Fruit fly (Drosophila melanogaster) whole organism, embryonic: ENCODE results near the gene HIPP1.
A peak's percentile ranks its signal among the peaks of the same experiment; 100 is the strongest.

Experiments used
- CG10267 ChIP-seq: fragments of 200-800 bp; sonication (Bioruptor generic); optimal IDR thresholded peaks from 2 replicates; lab custom pipeline; 2018; ENCODE audit warnings: missing biosample characterization, mild to moderate bottlenecking, missing genetic modification characterization, moderate library complexity
- CG10431 ChIP-seq: fragments of 200-800 bp; sonication (Bioruptor generic); optimal IDR thresholded peaks from 3 replicates; lab custom pipeline; 2018; ENCODE audit warnings: missing biosample characterization, mild to moderate bottlenecking, missing genetic modification characterization
- CG10979 ChIP-seq: fragments of 200-800 bp; sonication (Bioruptor generic); optimal IDR thresholded peaks from 2 replicates; lab custom pipeline; 2018; ENCODE audit warnings: missing biosample characterization, mild to moderate bottlenecking, missing genetic modification characterization, moderate library complexity
- CG12219 ChIP-seq: fragments of 200-800 bp; sonication (Bioruptor generic); optimal IDR thresholded peaks from 3 replicates; lab custom pipeline; 2018; ENCODE audit warnings: missing biosample characterization, mild to moderate bottlenecking, missing genetic modification characterization
- CG1233 ChIP-seq: fragments of 200-800 bp; sonication (Bioruptor generic); optimal IDR thresholded peaks from 4 replicates; lab custom pipeline; 2018; ENCODE audit warnings: missing biosample characterization, mild to moderate bottlenecking, missing genetic modification characterization
- CG13296 ChIP-seq: fragments of 200-800 bp; sonication (Bioruptor generic); optimal IDR thresholded peaks from 3 replicates; lab custom pipeline; 2018; ENCODE audit warnings: missing biosample characterization, mild to moderate bottlenecking, missing genetic modification characterization
- CG15696 ChIP-seq: fragments of 200-800 bp; sonication (Bioruptor generic); optimal IDR thresholded peaks from 2 replicates; lab custom pipeline; 2019; ENCODE audit warnings: missing biosample characterization, mild to moderate bottlenecking, missing genetic modification characterization, moderate library complexity
- CG1602 ChIP-seq: fragments of 200-800 bp; sonication (Bioruptor generic); optimal IDR thresholded peaks from 3 replicates; lab custom pipeline; 2016; ENCODE audit warnings: missing biosample characterization, missing genetic modification characterization
- CG17829 ChIP-seq: fragments of 200-800 bp; optimal IDR thresholded peaks from 2 replicates; lab custom pipeline; 2019; ENCODE audit warnings: missing biosample characterization, mild to moderate bottlenecking, missing genetic modification characterization, moderate library complexity
- CG30020 ChIP-seq: fragments of 200-800 bp; optimal IDR thresholded peaks from 2 replicates; lab custom pipeline; 2019; ENCODE audit warnings: missing biosample characterization, mild to moderate bottlenecking, missing genetic modification characterization, moderate library complexity
- CG3065 ChIP-seq: fragments of 200-800 bp; sonication (Bioruptor generic); optimal IDR thresholded peaks from 2 replicates; lab custom pipeline; 2016; ENCODE audit warnings: missing biosample characterization, missing genetic modification characterization
- CG33557 ChIP-seq: fragments of 200-800 bp; sonication (Bioruptor generic); optimal IDR thresholded peaks from 2 replicates; lab custom pipeline; 2019; ENCODE audit warnings: missing biosample characterization, mild to moderate bottlenecking, missing genetic modification characterization, moderate library complexity
- CG4424 ChIP-seq: fragments of 200-800 bp; sonication (Bioruptor generic); optimal IDR thresholded peaks from 3 replicates; lab custom pipeline; 2016; ENCODE audit warnings: missing biosample characterization, missing genetic modification characterization
- CG7271 ChIP-seq: fragments of 200-800 bp; sonication (Bioruptor generic); optimal IDR thresholded peaks from 2 replicates; lab custom pipeline; 2018; ENCODE audit warnings: missing biosample characterization, mild to moderate bottlenecking, missing genetic modification characterization, moderate library complexity
- CG7928 ChIP-seq: fragments of 200-800 bp; sonication (Bioruptor generic); optimal IDR thresholded peaks from 2 replicates; lab custom pipeline; 2017; ENCODE audit warnings: missing biosample characterization, mild to moderate bottlenecking, missing genetic modification characterization
- CG8388 ChIP-seq: fragments of 200-800 bp; sonication (Bioruptor generic); optimal IDR thresholded peaks from 2 replicates; lab custom pipeline; 2019; ENCODE audit warnings: missing biosample characterization, mild to moderate bottlenecking, missing genetic modification characterization, moderate library complexity
- CoRest ChIP-seq: fragments of 200-800 bp; sonication (Bioruptor generic); optimal IDR thresholded peaks from 3 replicates; lab custom pipeline; 2018; ENCODE audit warnings: missing biosample characterization, mild to moderate bottlenecking, missing genetic modification characterization, moderate library complexity
- Ets65A ChIP-seq: fragments of 200-800 bp; sonication (Bioruptor generic); peaks from one replicate; lab custom pipeline; 2016; ENCODE audit warnings: missing biosample characterization, missing genetic modification characterization
- HLHmδ ChIP-seq: fragments of 200-800 bp; sonication (Bioruptor generic); optimal IDR thresholded peaks from 2 replicates; lab custom pipeline; 2018; ENCODE audit warnings: missing biosample characterization, mild to moderate bottlenecking, missing genetic modification characterization, moderate library complexity
- Jarid2 ChIP-seq: fragments of 200-800 bp; sonication (Bioruptor generic); optimal IDR thresholded peaks from 3 replicates; lab custom pipeline; 2017; ENCODE audit warnings: mild to moderate bottlenecking, missing biosample characterization, missing genetic modification reagents, missing genetic modification characterization
- Kr ChIP-seq: fragments of 200-800 bp; sonication (Bioruptor generic); optimal IDR thresholded peaks from 2 replicates; lab custom pipeline; 2017; ENCODE audit warnings: missing biosample characterization, mild to moderate bottlenecking, missing genetic modification characterization
- MTF-1 ChIP-seq: fragments of 200-800 bp; sonication (Bioruptor generic); optimal IDR thresholded peaks from 2 replicates; lab custom pipeline; 2018; ENCODE audit warnings: missing biosample characterization, mild to moderate bottlenecking, missing genetic modification characterization, borderline replicate concordance
- Med ChIP-seq: fragments of 200-800 bp; sonication (Bioruptor generic); peaks from one replicate; lab custom pipeline; 2016; ENCODE audit warnings: missing biosample characterization, missing genetic modification characterization, mild to moderate bottlenecking, inconsistent platforms, moderate library complexity
- Mrtf ChIP-seq: fragments of 200-800 bp; sonication (Bioruptor generic); IDR thresholded peaks from 3 replicates; pipeline ENCODE4 v1.3.6; 2022; ENCODE audit warnings: missing biosample characterization, missing genetic modification characterization
- Nf-YA ChIP-seq: fragments of 200-800 bp; sonication (Bioruptor generic); IDR thresholded peaks from 2 replicates; pipeline ENCODE4 v1.3.6; 2022; ENCODE audit warnings: missing biosample characterization, missing genetic modification characterization
- Ptx1 ChIP-seq: fragments of 200-800 bp; sonication (Bioruptor generic); IDR thresholded peaks from 2 replicates; pipeline ENCODE4 v1.3.6; 2022; ENCODE audit warnings: missing biosample characterization, missing genetic modification characterization
- Vsx1 ChIP-seq: fragments of 200-800 bp; sonication (Bioruptor generic); optimal IDR thresholded peaks from 2 replicates; lab custom pipeline; 2017; ENCODE audit warnings: missing biosample characterization, mild to moderate bottlenecking, missing genetic modification characterization, missing genetic modification reagents
- ac ChIP-seq: fragments of 200-800 bp; sonication (Bioruptor generic); optimal IDR thresholded peaks from 3 replicates; lab custom pipeline; 2017; ENCODE audit warnings: missing biosample characterization, mild to moderate bottlenecking, missing genetic modification characterization
- br ChIP-seq: fragments of >200 bp; optimal IDR thresholded peaks from 2 replicates; lab custom pipeline; 2017
- caup ChIP-seq: fragments of 200-800 bp; sonication (Bioruptor generic); optimal IDR thresholded peaks from 3 replicates; lab custom pipeline; 2017; ENCODE audit warnings: missing biosample characterization, mild to moderate bottlenecking, missing genetic modification characterization, moderate library complexity; ENCODE audit not compliant: severe bottlenecking
- ci ChIP-seq: fragments of 200-800 bp; sonication (Bioruptor generic); IDR thresholded peaks from 3 replicates; pipeline ENCODE4 v1.3.6; 2022; ENCODE audit warnings: missing biosample characterization, missing genetic modification characterization
- dmrt11E ChIP-seq: fragments of 200-800 bp; sonication (Bioruptor generic); optimal IDR thresholded peaks from 3 replicates; lab custom pipeline; 2018; ENCODE audit warnings: missing biosample characterization, mild to moderate bottlenecking, missing genetic modification characterization, moderate library complexity
- fru ChIP-seq: fragments of >200 bp; optimal IDR thresholded peaks from 2 replicates; lab custom pipeline; 2017
- gcm ChIP-seq: fragments of 200-800 bp; sonication (Bioruptor generic); optimal IDR thresholded peaks from 2 replicates; lab custom pipeline; 2019; ENCODE audit warnings: missing biosample characterization, mild to moderate bottlenecking, missing genetic modification characterization, moderate library complexity
- gro ChIP-seq: fragments of 200-800 bp; sonication (Bioruptor generic); optimal IDR thresholded peaks from 2 replicates; lab custom pipeline; 2016; ENCODE audit warnings: missing biosample characterization, missing genetic modification characterization
- insv ChIP-seq, 2 experiments: fragments of 200-800 bp; sonication (Bioruptor generic); optimal IDR thresholded peaks; 3 replicates each; lab custom pipeline; 2016 to 2018; ENCODE audit warnings: missing biosample characterization in 2 of 2, missing genetic modification characterization in 2 of 2
- kni ChIP-seq: fragments of 200-800 bp; sonication (Bioruptor generic); optimal IDR thresholded peaks from 3 replicates; lab custom pipeline; 2017; ENCODE audit warnings: mild to moderate bottlenecking, missing biosample characterization, missing genetic modification reagents, missing genetic modification characterization
- onecut ChIP-seq: fragments of 200-800 bp; sonication (Bioruptor generic); IDR thresholded peaks from 2 replicates; pipeline ENCODE4 v1.3.6; 2022; ENCODE audit warnings: missing biosample characterization, missing genetic modification characterization
- otp ChIP-seq: fragments of 200-800 bp; sonication (Bioruptor generic); IDR thresholded peaks from 3 replicates; pipeline ENCODE4, ENCODE4 v1.3.6; 2022; ENCODE audit warnings: missing biosample characterization, missing genetic modification characterization
- pfk ChIP-seq: fragments of 200-800 bp; sonication (Bioruptor generic); optimal IDR thresholded peaks from 2 replicates; lab custom pipeline; 2018; ENCODE audit warnings: missing biosample characterization, mild to moderate bottlenecking, missing genetic modification characterization, moderate library complexity
- phol ChIP-seq: fragments of 200-800 bp; sonication (Bioruptor generic); optimal IDR thresholded peaks from 3 replicates; lab custom pipeline; 2018; ENCODE audit warnings: missing biosample characterization, mild to moderate bottlenecking, missing genetic modification characterization, moderate library complexity
- seq ChIP-seq: fragments of 200-800 bp; sonication (Bioruptor generic); IDR thresholded peaks from 2 replicates; pipeline ENCODE4 v1.3.6; 2022; ENCODE audit warnings: missing biosample characterization, missing genetic modification characterization
- sim ChIP-seq: fragments of 200-800 bp; sonication (Bioruptor generic); IDR thresholded peaks from 2 replicates; pipeline ENCODE4 v1.3.6; 2022; ENCODE audit warnings: missing biosample characterization, missing genetic modification characterization
- so ChIP-seq: fragments of 200-800 bp; sonication (Bioruptor generic); IDR thresholded peaks from 3 replicates; pipeline ENCODE4 v1.3.6; 2022; ENCODE audit warnings: missing biosample characterization, missing genetic modification characterization
- sqz ChIP-seq: fragments of 200-800 bp; sonication (Bioruptor generic); optimal IDR thresholded peaks from 3 replicates; lab custom pipeline; 2018; ENCODE audit warnings: missing biosample characterization, mild to moderate bottlenecking, missing genetic modification characterization
- tll ChIP-seq, 2 experiments: fragments of 200-800 bp in 1 of 2; fragments of >200 bp in 1 of 2; sonication (Bioruptor generic) in 1 of 2; optimal IDR thresholded peaks; 2 replicates each; lab custom pipeline; 2017 to 2019; ENCODE audit warnings: missing biosample characterization in 2 of 2, missing genetic modification characterization in 2 of 2, mild to moderate bottlenecking in 1 of 2, moderate library complexity in 1 of 2
- trem ChIP-seq: fragments of 200-800 bp; optimal IDR thresholded peaks from 3 replicates; lab custom pipeline; 2019; ENCODE audit warnings: missing biosample characterization, mild to moderate bottlenecking, missing genetic modification characterization, moderate library complexity
- ttk ChIP-seq: fragments of 200-800 bp; sonication (Bioruptor generic); IDR thresholded peaks from 2 replicates; pipeline ENCODE4 v2.1.2; 2022; ENCODE audit warnings: missing biosample characterization, missing genetic modification characterization
- twi ChIP-seq: fragments of 200-800 bp; optimal IDR thresholded peaks from 2 replicates; lab custom pipeline; 2019; ENCODE audit warnings: missing biosample characterization, mild to moderate bottlenecking, missing genetic modification characterization, moderate library complexity
- zen ChIP-seq: fragments of 200-800 bp; sonication (Bioruptor generic); optimal IDR thresholded peaks from 3 replicates; lab custom pipeline; 2018; ENCODE audit warnings: missing biosample characterization, mild to moderate bottlenecking, missing genetic modification characterization, moderate library complexity

HIPP1 gene

DNA sequence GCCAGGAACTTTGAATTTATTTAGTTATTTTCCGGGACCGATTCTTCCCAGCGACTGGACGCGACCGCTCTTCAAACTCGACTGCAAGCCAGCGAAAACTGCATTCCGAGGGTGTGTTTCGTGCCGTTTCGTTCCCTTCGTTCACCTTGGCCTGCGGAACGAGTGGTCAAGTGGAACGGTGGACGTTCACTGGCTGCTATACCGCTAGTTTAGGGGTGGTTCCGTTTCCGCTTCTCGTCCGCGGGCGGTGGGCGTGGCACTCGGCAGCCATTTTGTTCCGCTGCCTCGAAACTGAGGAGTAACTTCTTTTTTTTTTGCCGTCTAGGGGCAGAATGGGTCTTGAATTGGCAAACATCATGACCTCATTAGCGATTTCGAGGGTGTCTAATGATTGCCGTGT lies 16.8 kb upstream of the HIPP1 start, which contains the start of gene Six4 (continued):
- TF ChIP-seq CG10979 (tag; lab: Kevin White, UChicago) (peak; percentile 13), tll (GFP tag; optimal IDR thresholded peaks at IDR 0.05; lab: Kevin White, UChicago) (peak in 1 of 2 experiments; percentile 2), Ets65A (GFP tag; lab: Kevin White, UChicago) (peak; percentile 41), CG3065 (peak; percentile 97), CG7271 (tag; lab: Kevin White, UChicago) (peak; percentile 72), twi (peak; percentile 18), CG15696 (tag; lab: Kevin White, UChicago) (peak; percentile 28), CG10431 (peak; percentile 35), pfk (peak; percentile 99), Mrtf (GFP tag; lab: Robert Waterston, UW) (0 out of 3 replicates have a peak, but pooled peaks have one; percentile 34), ci (GFP tag; lab: Robert Waterston, UW) (peak; percentile 59; the same call in 2 of the 3 replicates), Nf-YA (GFP tag; lab: Robert Waterston, UW) (0 out of 2 replicates have a peak, but pooled peaks have one; percentile 44), CG4424 (GFP tag; lab: Kevin White, UChicago) (no peak), ttk (GFP tag; lab: Robert Waterston, UW) (0 out of 2 replicates have a peak, but pooled peaks have one; percentile 50), otp (GFP tag; lab: Robert Waterston, UW) (0 out of 3 replicates have a peak, but pooled peaks have one; percentile 18), phol (peak; percentile 56), kni (GFP tag; lab: Kevin White, UChicago) (peak; percentile 54), zen (tag; lab: Kevin White, UChicago) (peak; percentile 28), Jarid2 (GFP tag; lab: Kevin White, UChicago) (peak; percentile 74), CG1233 (GFP tag; lab: Kevin White, UChicago) (peak; percentile 20), CG30020 (peak; percentile 8), CG1602 (no peak), CoRest (tag; lab: Kevin White, UChicago) (peak; percentile 5), MTF-1 (GFP tag; lab: Kevin White, UChicago) (peak; percentile 32), ac (GFP tag; lab: Kevin White, UChicago) (peak; percentile 34), CG13296 (no peak), gcm (peak; percentile 24), CG17829 (tag; lab: Kevin White, UChicago) (peak; percentile 41), Ptx1 (GFP tag; lab: Robert Waterston, UW) (no peak), CG12219 (GFP tag; lab: Kevin White, UChicago) (peak; percentile 15), seq (GFP tag; lab: Robert Waterston, UW) (peak; percentile 89), Med (peak; percentile 34), Vsx1 (GFP tag; lab: Kevin White, UChicago) (no peak), CG8388 (peak; percentile 27), insv (GFP tag; optimal IDR thresholded peaks at IDR 0.05; lab: Kevin White, UChicago) (peak in 1 of 2 experiments; percentile 21), so (GFP tag; lab: Robert Waterston, UW) (peak; percentile 64; the same call in 1 of the 3 replicates), dmrt11E (tag; lab: Kevin White, UChicago) (peak; percentile 20), sqz (GFP tag; lab: Kevin White, UChicago) (peak; percentile 54), CG33557 (GFP tag; lab: Kevin White, UChicago) (peak; percentile 63), fru (no peak), onecut (GFP tag; lab: Robert Waterston, UW) (0 out of 2 replicates have a peak, but pooled peaks have one; percentile 20), gro (no peak), CG7928 (no peak), caup (GFP tag; lab: Kevin White, UChicago) (no peak), br (lab: Kevin White, UChicago) (no peak), trem (tag; lab: Kevin White, UChicago) (peak; percentile 18), CG10267 (tag; lab: Kevin White, UChicago) (peak; percentile 12), HLHmδ (GFP tag; lab: Kevin White, UChicago) (peak; percentile 96), Kr (GFP tag; lab: Kevin White, UChicago) (peak; percentile 54), sim (0 out of 2 replicates have a peak, but pooled peaks have one; percentile 44)
